Worm (Caenorhabditis elegans) whole organism, L1 larva: ENCODE data around the gene nfu-1.

ENCODE experiments used
- Y116A8C.19 ChIP-seq: sonication (generic microtip); optimal IDR thresholded peaks from 2 replicates; lab custom pipeline; 2016; ENCODE audit warnings: missing compliant biosample characterization, missing genetic modification characterization, borderline replicate concordance
- ama-1 ChIP-seq: fragments of 150-350 bp; optimal IDR thresholded peaks from 2 replicates; lab custom pipeline; 2014
- ceh-82 ChIP-seq, 3 experiments: fragments of 150-350 bp in 1 of 3; sonication (generic microtip) in 2 of 3; optimal IDR thresholded peaks; 2 replicates each; lab custom pipeline; 2014 to 2017; ENCODE audit warnings: missing biosample characterization in 3 of 3, missing genetic modification characterization in 3 of 3
- efl-1 ChIP-seq, 4 experiments: fragments of 150-350 bp; optimal IDR thresholded peaks in 3 of 4; peaks in 1 of 4; 1 replicate in 1 of 4; 2 replicates in 3 of 4; lab custom pipeline; 2014; ENCODE audit warnings: missing biosample characterization in 2 of 4, missing genetic modification characterization in 2 of 4, missing genetic modification reagents in 2 of 4
- fos-1 ChIP-seq: fragments of 150-350 bp; optimal IDR thresholded peaks from 2 replicates; lab custom pipeline; 2014; ENCODE audit warnings: missing biosample characterization, missing genetic modification characterization
- lin-39 ChIP-seq: fragments of 150-350 bp; optimal IDR thresholded peaks from 2 replicates; lab custom pipeline; 2014; ENCODE audit warnings: missing biosample characterization, missing genetic modification reagents, missing genetic modification characterization
- mdl-1 ChIP-seq, 2 experiments: fragments of 150-350 bp; optimal IDR thresholded peaks; 2 replicates each; lab custom pipeline; 2014 to 2017; ENCODE audit warnings: missing biosample characterization in 2 of 2, missing genetic modification characterization in 2 of 2, inconsistent platforms in 1 of 2
- nhr-77 ChIP-seq: fragments of 150-350 bp; optimal IDR thresholded peaks from 2 replicates; lab custom pipeline; 2014; ENCODE audit warnings: missing biosample characterization, missing genetic modification characterization
- skn-1 ChIP-seq: fragments of 150-350 bp; optimal IDR thresholded peaks from 2 replicates; lab custom pipeline; 2014; ENCODE audit warnings: missing biosample characterization, missing genetic modification characterization
- sox-4 ChIP-seq: sonication (generic microtip); optimal IDR thresholded peaks from 2 replicates; lab custom pipeline; 2016; ENCODE audit warnings: missing genetic modification characterization, missing compliant biosample characterization
- sup-37 ChIP-seq: fragments of 200-800 bp; sonication (Bioruptor generic); optimal IDR thresholded peaks from 2 replicates; lab custom pipeline; 2018; ENCODE audit warnings: mild to moderate bottlenecking, missing genetic modification characterization, missing compliant biosample characterization
- unc-62 ChIP-seq: fragments of 150-350 bp; optimal IDR thresholded peaks from 2 replicates; lab custom pipeline; 2014; ENCODE audit warnings: missing biosample characterization, missing genetic modification reagents, missing genetic modification characterization

- TF ChIP-seq unc-62 (GFP tag; lab: Kevin White, UChicago) (no peak), lin-39 (tag; lab: Kevin White, UChicago) (no peak), fos-1 (tag; lab: Kevin White, UChicago) (peak; percentile 41), nhr-77 (tag; lab: Kevin White, UChicago) (peak; percentile 67), ama-1 (lab: Kevin White, UChicago) (no peak), Y116A8C.19 (no peak), ceh-82 (tag; optimal IDR thresholded peaks at IDR 0.05; lab: Kevin White, UChicago) (peak in 1 of 3 experiments; percentile 46), efl-1 (optimal IDR thresholded peaks at IDR 0.05; lab: Kevin White, UChicago) (peak; percentile 43 to 49), efl-1 (GFP tag; optimal IDR thresholded peaks at IDR 0.05 in 1 of 2; lab: Kevin White, UChicago) (peak in 1 of 2 experiments; percentile 88), sox-4 (tag; lab: Kevin White, UChicago) (no peak), skn-1 (tag; lab: Kevin White, UChicago) (peak; percentile 54), sup-37 (GFP tag; lab: Kevin White, UChicago) (no peak), mdl-1 (tag; optimal IDR thresholded peaks at IDR 0.05; lab: Kevin White, UChicago) (peak in 1 of 2 experiments; percentile 39)
Observed at ce11 chrIV:10345990-10346389, 41.2 kb upstream of the nfu-1 start.
